Fruit fly (Drosophila melanogaster): ENCODE data around the gene Pomp.

dm6 chr2L:20824136-20824789 lies 36.8 kb downstream of the Pomp start:
- TF ChIP-seq CTCF (optimal IDR thresholded peaks at IDR 0.05) (no peak), CG8478 (optimal IDR thresholded peaks at IDR 0.05) (no peak)

All from S2 (cell line).